Fruit fly (Drosophila melanogaster) whole organism, adult: ENCODE measurements around the gene Lerp.

ENCODE experiments used
- CG11617 ChIP-seq: fragments of 200-800 bp; sonication (Bioruptor generic); optimal IDR thresholded peaks from 2 replicates; lab custom pipeline; 2017; ENCODE audit warnings: mild to moderate bottlenecking, missing biosample characterization, missing genetic modification reagents, missing genetic modification characterization
- CG12768 ChIP-seq: fragments of 200-800 bp; sonication (Bioruptor generic); optimal IDR thresholded peaks from 2 replicates; lab custom pipeline; 2017; ENCODE audit warnings: missing biosample characterization, missing genetic modification characterization, mild to moderate bottlenecking, moderate library complexity, missing genetic modification reagents
- CG14711 ChIP-seq: fragments of 200-800 bp; sonication (Bioruptor generic); optimal IDR thresholded peaks from 2 replicates; lab custom pipeline; 2018; ENCODE audit warnings: missing biosample characterization, mild to moderate bottlenecking, missing genetic modification characterization, moderate library complexity
- CG1620 ChIP-seq: fragments of 200-800 bp; sonication (Bioruptor generic); optimal IDR thresholded peaks from 2 replicates; lab custom pipeline; 2016; ENCODE audit warnings: missing biosample characterization, missing genetic modification characterization
- CG33017 ChIP-seq: fragments of 200-800 bp; sonication (Bioruptor generic); optimal IDR thresholded peaks from 2 replicates; lab custom pipeline; 2018; ENCODE audit warnings: missing biosample characterization, mild to moderate bottlenecking, missing genetic modification characterization, moderate library complexity
- CG5204 ChIP-seq: fragments of 200-800 bp; sonication (Bioruptor generic); optimal IDR thresholded peaks from 2 replicates; lab custom pipeline; 2016; ENCODE audit warnings: missing biosample characterization, missing genetic modification characterization
- CG7045 ChIP-seq: fragments of 200-800 bp; sonication (Bioruptor generic); optimal IDR thresholded peaks from 2 replicates; lab custom pipeline; 2017; ENCODE audit warnings: missing biosample characterization, mild to moderate bottlenecking, missing genetic modification characterization
- CG7101 ChIP-seq: fragments of 200-800 bp; sonication (Bioruptor generic); optimal IDR thresholded peaks from 2 replicates; lab custom pipeline; 2018; ENCODE audit warnings: missing biosample characterization, mild to moderate bottlenecking, missing genetic modification characterization, moderate library complexity
- Clk ChIP-seq: fragments of 200-800 bp; sonication (Bioruptor generic); optimal IDR thresholded peaks from 2 replicates; lab custom pipeline; 2017; ENCODE audit warnings: missing biosample characterization, missing genetic modification characterization
- Crg-1 ChIP-seq: fragments of 200-800 bp; sonication (Bioruptor generic); optimal IDR thresholded peaks from 2 replicates; lab custom pipeline; 2016; ENCODE audit warnings: missing biosample characterization, missing genetic modification characterization
- Hr96 ChIP-seq: fragments of 200-800 bp; sonication (Bioruptor generic); optimal IDR thresholded peaks from 2 replicates; lab custom pipeline; 2016; ENCODE audit warnings: missing biosample characterization, missing genetic modification characterization
- Mnt ChIP-seq: fragments of 200-800 bp; sonication (Bioruptor generic); optimal IDR thresholded peaks from 2 replicates; lab custom pipeline; 2016; ENCODE audit warnings: missing biosample characterization, mild to moderate bottlenecking, missing genetic modification characterization
- bab1 ChIP-seq: fragments of 200-800 bp; sonication (Bioruptor generic); optimal IDR thresholded peaks from 3 replicates; lab custom pipeline; 2019; ENCODE audit warnings: missing biosample characterization, mild to moderate bottlenecking, missing genetic modification characterization, moderate library complexity
- cic ChIP-seq: fragments of 200-800 bp; sonication (Bioruptor generic); optimal IDR thresholded peaks from 2 replicates; lab custom pipeline; 2017; ENCODE audit warnings: missing biosample characterization, mild to moderate bottlenecking, missing genetic modification characterization, moderate library complexity
- cnc ChIP-seq, 2 experiments: fragments of >200 bp; optimal IDR thresholded peaks; 2 replicates each; lab custom pipeline; 2017
- kay ChIP-seq: fragments of 200-800 bp; sonication (Bioruptor generic); peaks from one replicate; lab custom pipeline; 2016; ENCODE audit warnings: missing biosample characterization, missing genetic modification characterization, borderline replicate concordance
- ovo ChIP-seq: fragments of 200-800 bp; sonication (Bioruptor generic); optimal IDR thresholded peaks from 2 replicates; lab custom pipeline; 2016; ENCODE audit warnings: missing biosample characterization, missing genetic modification characterization
- pad ChIP-seq: fragments of 200-800 bp; sonication (Bioruptor generic); optimal IDR thresholded peaks from 3 replicates; lab custom pipeline; 2017; ENCODE audit warnings: missing biosample characterization, missing genetic modification characterization, mild to moderate bottlenecking, moderate library complexity, missing genetic modification reagents
- tj ChIP-seq: fragments of 200-800 bp; sonication (Bioruptor generic); optimal IDR thresholded peaks from 3 replicates; lab custom pipeline; 2017; ENCODE audit warnings: missing biosample characterization, mild to moderate bottlenecking, missing genetic modification characterization, moderate library complexity
- toe ChIP-seq: fragments of 200-800 bp; sonication (Bioruptor generic); optimal IDR thresholded peaks from 2 replicates; lab custom pipeline; 2016; ENCODE audit warnings: missing biosample characterization, missing genetic modification characterization

The Lerp gene

DNA sequence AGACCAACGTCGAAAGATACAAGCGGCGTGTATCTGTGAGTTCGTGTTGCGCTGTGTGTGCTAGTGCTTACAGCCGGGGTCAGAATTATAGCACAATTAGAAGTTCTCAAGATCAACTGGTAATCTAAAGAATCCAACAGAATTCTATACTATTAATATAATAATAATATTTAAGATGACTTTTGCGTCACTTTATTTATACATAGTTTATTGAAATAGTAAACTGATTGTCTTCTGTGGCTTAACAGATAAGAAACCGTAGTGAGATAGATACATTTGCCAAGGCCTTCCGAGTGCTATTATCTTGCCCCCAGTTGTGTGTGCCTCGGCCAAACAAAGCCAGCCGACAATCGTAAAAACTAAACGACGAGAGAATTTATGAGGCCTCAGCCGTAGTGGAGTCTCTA lies 23.4 kb upstream of the Lerp start:
- TF ChIP-seq cnc (optimal IDR thresholded peaks at IDR 0.05; lab: Kevin White, UChicago) (no peak), CG11617 (GFP tag; lab: Kevin White, UChicago) (no peak), CG7101 (tag; lab: Kevin White, UChicago) (peak; percentile 12), CG33017 (peak; percentile 41), CG7045 (GFP tag; lab: Kevin White, UChicago) (peak; percentile 30)

DNA sequence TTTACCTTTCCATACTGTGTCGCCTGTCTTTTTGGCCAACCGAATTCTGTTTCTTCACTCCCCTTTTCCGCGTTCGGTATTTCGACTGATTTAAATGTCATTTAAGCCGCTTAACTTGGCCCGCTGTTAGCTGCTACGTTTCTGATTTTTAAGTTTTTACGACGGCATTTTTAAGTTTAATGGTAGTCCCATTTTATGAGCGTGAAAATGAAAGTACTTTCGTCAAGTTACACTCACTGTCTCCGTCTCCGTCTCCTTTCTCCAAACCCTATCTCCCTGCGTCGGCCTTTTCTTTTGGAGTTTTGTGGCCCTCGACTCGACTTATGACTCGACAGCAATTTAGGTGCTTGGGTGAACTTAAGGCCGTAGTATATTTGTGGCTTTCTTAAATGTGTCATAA lies 22.3 kb upstream of the Lerp start:
- TF ChIP-seq kay (GFP tag; lab: Kevin White, UChicago) (no peak), tj (GFP tag; lab: Kevin White, UChicago) (no peak), cic (GFP tag; lab: Kevin White, UChicago) (no peak), CG12768 (GFP tag; lab: Kevin White, UChicago) (no peak), CG33017 (no peak), CG11617 (GFP tag; lab: Kevin White, UChicago) (no peak), ovo (GFP tag; lab: Kevin White, UChicago) (no peak), CG14711 (tag; lab: Kevin White, UChicago) (no peak), Clk (GFP tag; lab: Kevin White, UChicago) (no peak), Crg-1 (GFP tag; lab: Kevin White, UChicago) (no peak), Hr96 (GFP tag; lab: Kevin White, UChicago) (no peak), CG5204 (GFP tag; lab: Kevin White, UChicago) (no peak)

DNA sequence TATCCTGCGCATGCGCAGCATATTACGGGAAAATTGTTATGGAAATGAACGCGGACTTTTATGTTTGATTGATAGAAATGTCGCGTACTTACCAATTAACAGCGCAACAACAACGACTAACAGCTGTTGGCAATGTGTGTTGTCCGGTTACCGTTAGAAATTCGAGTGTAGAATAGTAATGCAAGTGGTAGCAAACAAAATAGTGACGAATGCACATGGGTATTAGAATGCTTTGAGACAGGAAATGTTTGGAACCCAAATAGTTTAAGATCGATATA lies 20.0 kb upstream of the Lerp start:
- TF ChIP-seq cic (GFP tag; lab: Kevin White, UChicago), result no peak
- no peak for TF ChIP-seq bab1 (GFP tag; lab: Kevin White, UChicago)
- no peak for TF ChIP-seq cnc (optimal IDR thresholded peaks at IDR 0.05; lab: Kevin White, UChicago)
- TF ChIP-seq CG1620, result no peak
- TF ChIP-seq kay (GFP tag; lab: Kevin White, UChicago), result no peak
- no peak for TF ChIP-seq CG14711 (tag; lab: Kevin White, UChicago)
- TF ChIP-seq ovo (GFP tag; lab: Kevin White, UChicago), result no peak

DNA sequence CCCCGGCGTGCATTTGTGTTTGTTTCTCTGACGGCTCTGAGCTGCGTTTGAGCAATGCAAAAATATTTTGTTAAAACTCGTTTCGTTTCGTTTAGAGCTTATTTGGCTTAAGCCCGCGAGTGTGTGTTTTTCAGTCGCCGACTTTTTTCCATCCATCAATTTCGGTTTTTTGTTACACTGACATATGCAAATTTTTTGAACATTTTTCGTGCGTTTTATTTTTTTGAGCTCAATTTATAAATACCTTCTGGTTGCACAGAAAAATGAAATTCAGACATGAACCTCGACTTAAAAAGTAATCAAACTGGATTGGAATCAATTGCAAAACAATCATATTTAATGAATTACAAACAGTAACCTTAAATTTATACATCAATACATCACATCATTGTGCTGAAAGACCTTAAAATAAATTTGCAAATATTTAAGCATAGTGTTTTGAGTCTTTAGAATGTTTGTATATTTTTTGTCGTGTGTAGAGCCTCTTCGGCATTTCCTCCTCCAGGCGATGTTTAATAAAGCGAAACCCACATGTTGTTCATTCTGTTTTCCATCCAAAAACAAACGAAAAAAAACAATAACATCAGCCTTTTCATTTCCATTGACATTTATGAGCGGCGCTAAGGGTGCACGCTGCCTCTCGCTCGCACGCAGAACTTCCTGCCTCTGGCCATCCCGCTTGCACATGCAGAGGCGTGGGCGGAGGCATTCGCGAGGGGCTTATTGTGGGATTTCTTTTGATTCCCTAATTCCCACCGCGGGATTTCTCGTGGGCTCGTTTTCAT lies 19.5 kb upstream of the Lerp start:
- TF ChIP-seq tj (GFP tag; lab: Kevin White, UChicago) (peak; percentile 52), CG7045 (GFP tag; lab: Kevin White, UChicago) (no peak), kay (GFP tag; lab: Kevin White, UChicago) (peak; percentile 67)

DNA sequence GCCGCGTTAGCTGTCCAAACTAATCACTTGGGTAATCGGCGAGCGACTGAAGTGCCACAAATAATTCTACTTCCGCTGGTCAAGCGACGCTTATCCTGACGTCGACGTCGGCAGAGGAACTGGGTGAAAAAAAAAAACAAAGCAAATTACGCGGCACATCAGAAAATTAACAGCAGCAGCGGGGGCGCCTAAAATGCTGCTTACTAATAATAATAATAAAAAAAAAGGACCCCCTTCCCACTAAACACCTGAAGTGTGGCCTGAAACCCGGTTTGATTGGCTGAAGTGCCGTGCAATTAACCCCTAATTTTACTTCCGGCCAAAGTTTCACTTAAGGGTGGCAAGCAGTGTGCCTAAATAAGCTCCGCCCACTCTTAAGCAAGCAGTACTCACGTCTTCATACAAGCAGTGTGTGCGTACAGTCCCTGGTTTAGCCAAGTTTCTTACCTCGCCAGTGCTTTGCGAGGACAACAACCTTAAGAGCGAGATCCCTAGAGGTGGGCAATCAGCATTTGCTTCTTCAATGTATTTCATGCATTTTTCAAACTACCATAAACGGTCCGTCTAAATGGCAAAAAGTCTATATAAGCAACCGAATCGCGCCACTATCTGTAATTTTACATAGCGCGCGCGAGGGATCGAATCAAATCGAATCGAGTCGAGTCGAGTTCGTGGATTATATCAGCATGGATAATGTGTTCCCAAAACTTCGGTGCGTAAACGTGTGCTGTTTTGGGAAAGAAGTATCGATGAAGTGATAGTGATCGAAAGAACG lies 18.4 kb upstream of the Lerp start, which contains the start of the genes ro and T48:
Gene ro, minus strand, starts transcription at position 51 of the 775 bp plus-strand sequence.
Gene T48, plus strand, starts transcription at position 614 of the 775 bp plus-strand sequence.
- TF ChIP-seq ovo (GFP tag; lab: Kevin White, UChicago) (no peak), CG12768 (GFP tag; lab: Kevin White, UChicago) (no peak), CG14711 (tag; lab: Kevin White, UChicago) (no peak), CG1620 (peak; percentile 29), CG33017 (no peak), toe (peak; percentile 13), Crg-1 (GFP tag; lab: Kevin White, UChicago) (peak; percentile 22), cic (GFP tag; lab: Kevin White, UChicago) (peak; percentile 36), Clk (GFP tag; lab: Kevin White, UChicago) (no peak), CG11617 (GFP tag; lab: Kevin White, UChicago) (peak; percentile 31), bab1 (GFP tag; lab: Kevin White, UChicago) (peak; percentile 77), CG7045 (GFP tag; lab: Kevin White, UChicago) (no peak), CG5204 (GFP tag; lab: Kevin White, UChicago) (no peak), Mnt (peak; percentile 21), cnc (optimal IDR thresholded peaks at IDR 0.05; lab: Kevin White, UChicago) (no peak), Hr96 (GFP tag; lab: Kevin White, UChicago) (peak; percentile 38), tj (GFP tag; lab: Kevin White, UChicago) (peak; percentile 29), CG7101 (tag; lab: Kevin White, UChicago) (peak; percentile 45), pad (peak; percentile 56), kay (GFP tag; lab: Kevin White, UChicago) (no peak)

DNA sequence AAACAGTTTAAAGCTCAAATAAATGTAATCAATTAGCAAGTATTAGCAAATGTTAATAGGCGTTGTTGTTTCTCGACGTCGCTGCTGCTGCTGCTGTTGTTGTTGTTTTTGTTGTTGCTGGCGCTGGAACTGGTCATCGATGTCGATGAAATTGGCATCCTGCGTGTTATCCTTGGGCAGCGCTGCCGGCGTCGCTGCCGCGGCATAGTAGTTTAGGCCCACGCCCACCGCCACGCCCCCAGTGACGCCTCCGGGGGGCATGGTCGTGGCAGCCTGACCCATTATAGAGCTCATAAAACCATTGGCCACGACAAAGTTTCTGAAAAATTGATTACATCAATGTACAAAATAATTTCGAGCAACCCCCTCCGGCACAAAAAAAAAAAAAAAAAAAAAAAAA lies 13.9 kb upstream of the Lerp start:
- TF ChIP-seq ovo (GFP tag; lab: Kevin White, UChicago) (no peak), Clk (GFP tag; lab: Kevin White, UChicago) (no peak), cic (GFP tag; lab: Kevin White, UChicago) (no peak), Mnt (no peak), CG7101 (tag; lab: Kevin White, UChicago) (no peak), bab1 (GFP tag; lab: Kevin White, UChicago) (no peak), CG1620 (no peak)
